ENCODE assay signal across 3 worm cellular contexts in the genomic region with DNA sequence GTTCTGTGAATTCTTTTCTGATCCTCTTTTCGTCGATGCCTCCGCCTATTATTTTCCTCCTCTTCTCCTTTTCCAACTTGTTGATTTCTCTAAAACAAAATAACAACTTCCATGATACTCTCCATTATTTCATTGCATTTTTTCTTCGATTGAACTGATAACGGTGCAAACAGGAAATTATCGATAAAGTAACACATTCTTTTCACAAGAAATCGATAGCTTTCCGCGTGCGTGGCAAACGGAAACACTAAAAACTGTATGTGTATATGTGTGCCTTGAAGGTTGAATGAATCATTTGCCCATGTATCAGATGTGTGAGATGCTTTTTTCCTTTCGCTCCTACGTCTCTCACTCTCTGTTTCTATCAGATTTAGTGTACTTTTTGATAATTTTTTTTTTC.
A peak's percentile ranks its signal among the peaks of the same experiment; 100 is the strongest.
TF ChIP-seq lines count a peak whose summit lies in the region.

No protein-coding gene starts in this region.

TF ChIP-seq in whole organism, L1 larva, 84 proteins besides CTCF, POLR2A, EP300 and RAD21 (continued from another document):
- TF ChIP-seq ztf-4 (tag; optimal IDR thresholded peaks at IDR 0.05; lab: Kevin White, UChicago) = no peak
- TF ChIP-seq lin-39 (tag; optimal IDR thresholded peaks at IDR 0.05; lab: Kevin White, UChicago) = no peak
- no peak for TF ChIP-seq mep-1 (tag; optimal IDR thresholded peaks at IDR 0.05; lab: Kevin White, UChicago)
- TF ChIP-seq zag-1 (tag; optimal IDR thresholded peaks at IDR 0.05; lab: Kevin White, UChicago) = no peak
- TF ChIP-seq pqm-1 (tag; optimal IDR thresholded peaks at IDR 0.05; lab: Kevin White, UChicago) = no peak
- no peak for TF ChIP-seq nhr-77 (tag; optimal IDR thresholded peaks at IDR 0.05; lab: Kevin White, UChicago)
- no peak for TF ChIP-seq nhr-20 (tag; optimal IDR thresholded peaks at IDR 0.05; lab: Kevin White, UChicago)
- no peak for TF ChIP-seq unc-130 (tag; optimal IDR thresholded peaks at IDR 0.05; lab: Kevin White, UChicago)
- TF ChIP-seq nhr-11 (tag; optimal IDR thresholded peaks at IDR 0.05; lab: Kevin White, UChicago) = no peak
- TF ChIP-seq ceh-63 (GFP tag; optimal IDR thresholded peaks at IDR 0.05; lab: Kevin White, UChicago) = no peak
- TF ChIP-seq F16B12.6 (tag; optimal IDR thresholded peaks at IDR 0.05; lab: Kevin White, UChicago) = no peak
- no peak for TF ChIP-seq lir-3 (tag; optimal IDR thresholded peaks at IDR 0.05; lab: Kevin White, UChicago; ENCODE audit: poor library complexity)
- TF ChIP-seq ztf-11 (tag; optimal IDR thresholded peaks at IDR 0.05; lab: Kevin White, UChicago) = no peak
- no peak for TF ChIP-seq fkh-4 (tag; optimal IDR thresholded peaks at IDR 0.05; lab: Kevin White, UChicago; ENCODE audit: borderline replicate concordance)
- TF ChIP-seq unc-30 (tag; optimal IDR thresholded peaks at IDR 0.05; lab: Kevin White, UChicago) = no peak
- no peak for TF ChIP-seq Y116A8C.19 (tag; optimal IDR thresholded peaks at IDR 0.05; lab: Kevin White, UChicago; ENCODE audit: borderline replicate concordance)
- TF ChIP-seq nhr-28 (tag; optimal IDR thresholded peaks at IDR 0.05; lab: Kevin White, UChicago) = no peak
- TF ChIP-seq swsn-7 (tag; optimal IDR thresholded peaks at IDR 0.05; lab: Kevin White, UChicago) = no peak
- TF ChIP-seq C04F5.9 (tag; optimal IDR thresholded peaks at IDR 0.05; lab: Kevin White, UChicago) = no peak
- TF ChIP-seq mef-2 (tag; optimal IDR thresholded peaks at IDR 0.05; lab: Kevin White, UChicago) = no peak
- no peak for TF ChIP-seq sup-37 (GFP tag; optimal IDR thresholded peaks at IDR 0.05; lab: Kevin White, UChicago)
- peak; percentile 2 for TF ChIP-seq nhr-90 (tag; optimal IDR thresholded peaks at IDR 0.05; lab: Kevin White, UChicago; ENCODE audit: poor library complexity)
- TF ChIP-seq skn-1 (tag; optimal IDR thresholded peaks at IDR 0.05; lab: Kevin White, UChicago) = no peak
- no peak for TF ChIP-seq nhr-76 (tag; optimal IDR thresholded peaks at IDR 0.05; lab: Kevin White, UChicago)
- no peak for TF ChIP-seq efl-1 (optimal IDR thresholded peaks at IDR 0.05; lab: Kevin White, UChicago)
- TF ChIP-seq efl-1 (GFP tag; optimal IDR thresholded peaks at IDR 0.05 in 1 of 2; lab: Kevin White, UChicago) = peak in 1 of 2 experiments; percentile 3
- peak; percentile 43 for TF ChIP-seq nhr-85 (tag; lab: Kevin White, UChicago)
- no peak for TF ChIP-seq ces-1 (GFP tag; optimal IDR thresholded peaks at IDR 0.05; lab: Kevin White, UChicago)
- TF ChIP-seq lin-13 (GFP tag; optimal IDR thresholded peaks at IDR 0.05; lab: Kevin White, UChicago) = no peak
- no peak for TF ChIP-seq tbx-2 (tag; optimal IDR thresholded peaks at IDR 0.05; lab: Kevin White, UChicago)
- TF ChIP-seq egl-13 (tag; optimal IDR thresholded peaks at IDR 0.05; lab: Kevin White, UChicago) = no peak
- no peak for TF ChIP-seq isw-1 (GFP tag; IDR thresholded peaks at IDR 0.05; lab: Robert Waterston, UW)
- no peak for TF ChIP-seq tlp-1 (tag; optimal IDR thresholded peaks at IDR 0.05; lab: Kevin White, UChicago)

TF ChIP-seq in whole organism, L3 larva, 47 proteins besides CTCF, POLR2A, EP300 and RAD21 (continued from another document):
- no peak for TF ChIP-seq nhr-12 (tag; optimal IDR thresholded peaks at IDR 0.05; lab: Kevin White, UChicago)
- no peak for TF ChIP-seq nhr-67 (tag; optimal IDR thresholded peaks at IDR 0.05; lab: Kevin White, UChicago)
- no peak for TF ChIP-seq egl-5 (tag; optimal IDR thresholded peaks at IDR 0.05; lab: Kevin White, UChicago)
- no peak for TF ChIP-seq nhr-43 (tag; optimal IDR thresholded peaks at IDR 0.05; lab: Kevin White, UChicago; ENCODE audit: poor library complexity, severe bottlenecking)
- no peak for TF ChIP-seq tbx-2 (tag; optimal IDR thresholded peaks at IDR 0.05; lab: Kevin White, UChicago)
- TF ChIP-seq nhr-23 (tag; optimal IDR thresholded peaks at IDR 0.05; lab: Kevin White, UChicago) = no peak
- TF ChIP-seq unc-62 (GFP tag; optimal IDR thresholded peaks at IDR 0.05; lab: Kevin White, UChicago) = no peak
- TF ChIP-seq eor-1 (tag; optimal IDR thresholded peaks at IDR 0.05; lab: Kevin White, UChicago) = no peak
- no peak for TF ChIP-seq elt-1 (tag; optimal IDR thresholded peaks at IDR 0.05; lab: Kevin White, UChicago)
- TF ChIP-seq nhr-25 (tag; optimal IDR thresholded peaks at IDR 0.05; lab: Kevin White, UChicago) = peak; percentile 48
- TF ChIP-seq mdl-1 (tag; optimal IDR thresholded peaks at IDR 0.05; lab: Kevin White, UChicago) = no peak
- no peak for TF ChIP-seq ceh-16 (tag; optimal IDR thresholded peaks at IDR 0.05; lab: Kevin White, UChicago)
- TF ChIP-seq egl-27 (tag; optimal IDR thresholded peaks at IDR 0.05; lab: Kevin White, UChicago) = no peak
- no peak for TF ChIP-seq pha-4 (tag; optimal IDR thresholded peaks at IDR 0.05; lab: Kevin White, UChicago)
- TF ChIP-seq nhr-11 (tag; optimal IDR thresholded peaks at IDR 0.05; lab: Kevin White, UChicago) = no peak
- TF ChIP-seq nhr-28 (tag; optimal IDR thresholded peaks at IDR 0.05; lab: Kevin White, UChicago) = no peak
- TF ChIP-seq elt-2 (tag; optimal IDR thresholded peaks at IDR 0.05; lab: Kevin White, UChicago) = peak; percentile 71
- TF ChIP-seq fkh-10 (GFP tag; optimal IDR thresholded peaks at IDR 0.05; lab: Kevin White, UChicago) = no peak
- no peak for TF ChIP-seq ZK546.5 (tag; optimal IDR thresholded peaks at IDR 0.05; lab: Kevin White, UChicago)
- TF ChIP-seq sea-2 (GFP tag; optimal IDR thresholded peaks at IDR 0.05; lab: Kevin White, UChicago) = no peak
- no peak for TF ChIP-seq skn-1 (tag; optimal IDR thresholded peaks at IDR 0.05; lab: Kevin White, UChicago)

TF ChIP-seq in whole organism, L4 larva, 104 proteins besides CTCF, POLR2A, EP300 and RAD21 (continued from another document and continues in another):
- no peak for TF ChIP-seq ZK337.2 (GFP tag; IDR thresholded peaks at IDR 0.05; lab: Robert Waterston, UW)
- TF ChIP-seq daf-12 (tag; optimal IDR thresholded peaks at IDR 0.05; lab: Kevin White, UChicago) = no peak
- no peak for TF ChIP-seq nhr-111 (GFP tag; optimal IDR thresholded peaks at IDR 0.05; lab: Kevin White, UChicago)
- TF ChIP-seq ztf-11 (tag; optimal IDR thresholded peaks at IDR 0.05; lab: Kevin White, UChicago) = no peak
- no peak for TF ChIP-seq nhr-10 (tag; optimal IDR thresholded peaks at IDR 0.05; lab: Kevin White, UChicago)
- no peak for TF ChIP-seq ceh-32 (tag; optimal IDR thresholded peaks at IDR 0.05; lab: Kevin White, UChicago; ENCODE audit: poor library complexity)
- TF ChIP-seq egl-43 (GFP tag; IDR thresholded peaks at IDR 0.05; lab: Robert Waterston, UW) = no peak
- no peak for TF ChIP-seq ZK546.5 (tag; optimal IDR thresholded peaks at IDR 0.05; lab: Kevin White, UChicago)
- TF ChIP-seq ceh-28 (tag; optimal IDR thresholded peaks at IDR 0.05; lab: Kevin White, UChicago) = peak; percentile 6
- TF ChIP-seq nhr-28 (tag; optimal IDR thresholded peaks at IDR 0.05; lab: Kevin White, UChicago) = peak; percentile 78
- no peak for TF ChIP-seq F10B5.3 (tag; optimal IDR thresholded peaks at IDR 0.05; lab: Kevin White, UChicago)
- TF ChIP-seq egl-27 (tag; optimal IDR thresholded peaks at IDR 0.05; lab: Kevin White, UChicago) = no peak
- TF ChIP-seq pha-4 (GFP tag; IDR thresholded peaks at IDR 0.05; lab: Robert Waterston, UW) = no peak
- peak; percentile 31 for TF ChIP-seq pha-4 (tag; optimal IDR thresholded peaks at IDR 0.05; lab: Kevin White, UChicago)
- no peak for TF ChIP-seq T20F7.1 (GFP tag; optimal IDR thresholded peaks at IDR 0.05; lab: Kevin White, UChicago)
- no peak for TF ChIP-seq Y105C5A.15 (GFP tag; IDR thresholded peaks at IDR 0.05; lab: Robert Waterston, UW)
- no peak for TF ChIP-seq mxl-2 (GFP tag; conservative IDR thresholded peaks at IDR 0.05; lab: Robert Waterston, UW)
- TF ChIP-seq rbr-2 (tag; optimal IDR thresholded peaks at IDR 0.05; lab: Kevin White, UChicago) = no peak
- TF ChIP-seq D1046.2 (GFP tag; IDR thresholded peaks at IDR 0.05; lab: Robert Waterston, UW) = no peak
- no peak for TF ChIP-seq lin-39 (tag; optimal IDR thresholded peaks at IDR 0.05; lab: Kevin White, UChicago)
- no peak for TF ChIP-seq ctbp-1 (GFP tag; IDR thresholded peaks at IDR 0.05; lab: Robert Waterston, UW)
- no peak for TF ChIP-seq R02D3.7 (tag; optimal IDR thresholded peaks at IDR 0.05; lab: Kevin White, UChicago)
- TF ChIP-seq F49E8.2 (tag; optimal IDR thresholded peaks at IDR 0.05; lab: Kevin White, UChicago; ENCODE audit: borderline replicate concordance) = no peak
- TF ChIP-seq lin-38 (GFP tag; IDR thresholded peaks at IDR 0.05; lab: Robert Waterston, UW) = no peak
- no peak for TF ChIP-seq Y75B8A.6 (GFP tag; IDR thresholded peaks at IDR 0.05; lab: Robert Waterston, UW)
- TF ChIP-seq lin-15B (tag; optimal IDR thresholded peaks at IDR 0.05; lab: Kevin White, UChicago) = no peak
- no peak for TF ChIP-seq daf-8 (GFP tag; IDR thresholded peaks at IDR 0.05; lab: Robert Waterston, UW)
- no peak for TF ChIP-seq F44E2.7 (GFP tag; IDR thresholded peaks at IDR 0.05; lab: Robert Waterston, UW)
- 0 out of 2 replicates have a peak, but pooled peaks have one; percentile 14 for TF ChIP-seq php-3 (GFP tag; IDR thresholded peaks at IDR 0.05; lab: Robert Waterston, UW)
- no peak for TF ChIP-seq hif-1 (tag; optimal IDR thresholded peaks at IDR 0.05; lab: Kevin White, UChicago)
- TF ChIP-seq zag-1 (tag; optimal IDR thresholded peaks at IDR 0.05; lab: Kevin White, UChicago) = no peak
- no peak for TF ChIP-seq snpc-4 (tag; optimal IDR thresholded peaks at IDR 0.05; lab: Kevin White, UChicago)
- no peak for TF ChIP-seq F37D6.2 (tag; optimal IDR thresholded peaks at IDR 0.05; lab: Kevin White, UChicago)
- TF ChIP-seq nhr-48 (tag; optimal IDR thresholded peaks at IDR 0.05; lab: Kevin White, UChicago) = no peak
- TF ChIP-seq cey-2 (tag; optimal IDR thresholded peaks at IDR 0.05; lab: Kevin White, UChicago; ENCODE audit: borderline replicate concordance, insufficient read depth) = no peak
- no peak for TF ChIP-seq ceh-44 (GFP tag; IDR thresholded peaks at IDR 0.05; lab: Robert Waterston, UW)
- TF ChIP-seq F26F4.8 (GFP tag; conservative IDR thresholded peaks at IDR 0.05; lab: Robert Waterston, UW) = no peak
- peak; percentile 18 for TF ChIP-seq nhr-77 (tag; optimal IDR thresholded peaks at IDR 0.05; lab: Kevin White, UChicago)
- no peak for TF ChIP-seq ces-1 (GFP tag; optimal IDR thresholded peaks at IDR 0.05; lab: Kevin White, UChicago)
- no peak for TF ChIP-seq snpc-1.2 (GFP tag; IDR thresholded peaks at IDR 0.05; lab: Robert Waterston, UW)
- peak; percentile 45 for TF ChIP-seq hlh-30 (tag; optimal IDR thresholded peaks at IDR 0.05; lab: Kevin White, UChicago; ENCODE audit: insufficient read depth)
- no peak for TF ChIP-seq fos-1 (tag; optimal IDR thresholded peaks at IDR 0.05; lab: Kevin White, UChicago)
- no peak for TF ChIP-seq ceh-62 (tag; optimal IDR thresholded peaks at IDR 0.05; lab: Kevin White, UChicago)
- TF ChIP-seq lin-29 (GFP tag; IDR thresholded peaks at IDR 0.05; lab: Robert Waterston, UW) = no peak
- no peak for TF ChIP-seq tra-1 (GFP tag; IDR thresholded peaks at IDR 0.05; lab: Robert Waterston, UW)
- no peak for TF ChIP-seq unc-39 (tag; optimal IDR thresholded peaks at IDR 0.05; lab: Kevin White, UChicago)
- TF ChIP-seq ceh-20 (GFP tag; IDR thresholded peaks at IDR 0.05; lab: Robert Waterston, UW) = no peak
- no peak for TF ChIP-seq nhr-102 (tag; optimal IDR thresholded peaks at IDR 0.05; lab: Kevin White, UChicago)
- no peak for TF ChIP-seq T26A8.4 (GFP tag; IDR thresholded peaks at IDR 0.05; lab: Robert Waterston, UW)
- no peak for TF ChIP-seq ama-1 (optimal IDR thresholded peaks at IDR 0.05; lab: Kevin White, UChicago)
- no peak for TF ChIP-seq aha-1 (tag; lab: Kevin White, UChicago)
- TF ChIP-seq vab-7 (GFP tag; IDR thresholded peaks at IDR 0.05; lab: Robert Waterston, UW) = no peak
- TF ChIP-seq madf-5 (GFP tag; IDR thresholded peaks at IDR 0.05; lab: Robert Waterston, UW) = no peak
- TF ChIP-seq madf-9 (GFP tag; conservative IDR thresholded peaks at IDR 0.05; lab: Robert Waterston, UW) = no peak
- no peak for TF ChIP-seq nhr-41 (GFP tag; IDR thresholded peaks at IDR 0.05; lab: Robert Waterston, UW)
- TF ChIP-seq mxl-3 (GFP tag; optimal IDR thresholded peaks at IDR 0.05; lab: Kevin White, UChicago) = no peak
- TF ChIP-seq lin-1 (GFP tag; IDR thresholded peaks at IDR 0.05; lab: Robert Waterston, UW) = no peak
- TF ChIP-seq Y5F2A.4 (GFP tag; optimal IDR thresholded peaks at IDR 0.05; lab: Kevin White, UChicago) = no peak
- no peak for TF ChIP-seq skn-1 (tag; optimal IDR thresholded peaks at IDR 0.05; lab: Kevin White, UChicago)
- TF ChIP-seq dpl-1 (GFP tag; optimal IDR thresholded peaks at IDR 0.05; lab: Kevin White, UChicago) = no peak
- TF ChIP-seq zip-11 (GFP tag; IDR thresholded peaks at IDR 0.05; lab: Robert Waterston, UW) = no peak
- TF ChIP-seq jun-1 (tag; optimal IDR thresholded peaks at IDR 0.05; lab: Kevin White, UChicago) = no peak
- TF ChIP-seq nhr-25 (tag; optimal IDR thresholded peaks at IDR 0.05; lab: Kevin White, UChicago; ENCODE audit: borderline replicate concordance, insufficient read depth) = no peak
- TF ChIP-seq arid-1 (GFP tag; conservative IDR thresholded peaks at IDR 0.05; lab: Robert Waterston, UW) = no peak
- TF ChIP-seq nhr-11 (tag; optimal IDR thresholded peaks at IDR 0.05; lab: Kevin White, UChicago) = no peak
- TF ChIP-seq spr-1 (tag; optimal IDR thresholded peaks at IDR 0.05; lab: Kevin White, UChicago) = no peak
- TF ChIP-seq nhr-237 (tag; optimal IDR thresholded peaks at IDR 0.05; lab: Kevin White, UChicago) = no peak
- no peak for TF ChIP-seq mep-1 (tag; optimal IDR thresholded peaks at IDR 0.05; lab: Kevin White, UChicago)
- TF ChIP-seq sdz-12 (GFP tag; optimal IDR thresholded peaks at IDR 0.05; lab: Kevin White, UChicago) = no peak
- TF ChIP-seq mdt-29 (GFP tag; IDR thresholded peaks at IDR 0.05; lab: Robert Waterston, UW) = no peak
- TF ChIP-seq zfp-3 (GFP tag; conservative IDR thresholded peaks at IDR 0.05; lab: Robert Waterston, UW) = no peak
- TF ChIP-seq nhr-42 (GFP tag; IDR thresholded peaks at IDR 0.05; lab: Robert Waterston, UW) = no peak
- no peak for TF ChIP-seq dmd-9 (GFP tag; IDR thresholded peaks at IDR 0.05; lab: Robert Waterston, UW)
- TF ChIP-seq unc-130 (GFP tag; optimal IDR thresholded peaks at IDR 0.05; lab: Kevin White, UChicago) = no peak
- no peak for TF ChIP-seq Y48G9A.11 (GFP tag; IDR thresholded peaks at IDR 0.05; lab: Robert Waterston, UW)
- no peak for TF ChIP-seq unc-62 (GFP tag; optimal IDR thresholded peaks at IDR 0.05 in 1 of 2; lab: Kevin White, UChicago)
- TF ChIP-seq unc-62 (tag; optimal IDR thresholded peaks at IDR 0.05; lab: Kevin White, UChicago) = no peak
- TF ChIP-seq hmg-1.1 (GFP tag; IDR thresholded peaks at IDR 0.05; lab: Robert Waterston, UW) = no peak
- TF ChIP-seq daf-19 (GFP tag; conservative IDR thresholded peaks at IDR 0.05; lab: Robert Waterston, UW) = no peak
- TF ChIP-seq lir-3 (tag; optimal IDR thresholded peaks at IDR 0.05; lab: Kevin White, UChicago) = no peak
- no peak for TF ChIP-seq gei-8 (GFP tag; optimal IDR thresholded peaks at IDR 0.05; lab: Kevin White, UChicago)
- no peak for TF ChIP-seq duxl-1 (tag; optimal IDR thresholded peaks at IDR 0.05; lab: Kevin White, UChicago; ENCODE audit: poor library complexity)
- TF ChIP-seq tag-97 (GFP tag; IDR thresholded peaks at IDR 0.05; lab: Robert Waterston, UW) = no peak
- no peak for TF ChIP-seq dmd-8 (GFP tag; IDR thresholded peaks at IDR 0.05; lab: Robert Waterston, UW)
- TF ChIP-seq hlh-11 (tag; optimal IDR thresholded peaks at IDR 0.05; lab: Kevin White, UChicago) = peak; percentile 58
- TF ChIP-seq ztf-7 (tag; optimal IDR thresholded peaks at IDR 0.05; lab: Kevin White, UChicago) = no peak
- no peak for TF ChIP-seq aly-2 (tag; optimal IDR thresholded peaks at IDR 0.05; lab: Kevin White, UChicago)
- no peak for TF ChIP-seq fkh-10 (GFP tag; optimal IDR thresholded peaks at IDR 0.05; lab: Kevin White, UChicago)
